Fruit fly (Drosophila melanogaster): Measurements from ENCODE around the gene sbm.
A peak's percentile ranks its signal among the peaks of the same experiment; 100 is the strongest.

The sbm gene

DNA sequence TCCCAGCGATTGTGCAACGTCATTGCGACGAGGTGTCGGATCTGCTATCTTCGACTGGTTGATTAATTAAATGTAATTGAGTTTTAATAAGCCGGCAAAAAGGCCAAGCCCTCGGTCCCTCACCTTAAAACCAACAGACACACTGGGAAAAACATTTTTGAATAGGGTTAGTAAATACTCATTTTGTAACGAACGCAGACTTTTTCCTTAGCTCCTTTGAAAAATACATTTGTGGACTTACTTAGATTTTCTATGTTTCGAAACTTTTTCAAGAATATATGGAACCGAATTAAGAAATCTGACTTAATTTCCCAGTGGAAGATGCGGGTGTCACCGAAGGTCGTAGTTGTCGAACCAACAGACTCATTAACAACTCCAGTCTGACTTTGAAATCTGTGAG lies 31.8 kb upstream of the sbm start (continued):
- no peak for TF ChIP-seq CG10267 (tag; optimal IDR thresholded peaks at IDR 0.05)
- no peak for TF ChIP-seq lilli (GFP tag; optimal IDR thresholded peaks at IDR 0.05)
- TF ChIP-seq Rx (GFP tag; IDR thresholded peaks at IDR 0.05) = peak; percentile 16; the same call in 1 of the 2 replicates
- no peak for TF ChIP-seq rib (GFP tag; IDR thresholded peaks at IDR 0.05)
- no peak for TF ChIP-seq ind (GFP tag; optimal IDR thresholded peaks at IDR 0.05)
- TF ChIP-seq Lim3 (GFP tag; IDR thresholded peaks at IDR 0.05) = no peak
- TF ChIP-seq CG3281 (GFP tag; optimal IDR thresholded peaks at IDR 0.05) = no peak
- TF ChIP-seq CG2712 (tag; optimal IDR thresholded peaks at IDR 0.05) = no peak
- TF ChIP-seq grn (GFP tag; optimal IDR thresholded peaks at IDR 0.05) = no peak
- TF ChIP-seq Atf3 (GFP tag; optimal IDR thresholded peaks at IDR 0.05) = no peak
- no peak for TF ChIP-seq Taf1 (GFP tag; IDR thresholded peaks at IDR 0.05)
- peak; percentile 25; the same call in 1 of the 2 replicates for TF ChIP-seq CG4730 (GFP tag; IDR thresholded peaks at IDR 0.05)
- no peak for TF ChIP-seq CG32532 (GFP tag; IDR thresholded peaks at IDR 0.05)
- no peak for TF ChIP-seq CG4328 (GFP tag; optimal IDR thresholded peaks at IDR 0.05)
- TF ChIP-seq E2f2 (GFP tag; IDR thresholded peaks at IDR 0.05) = no peak
- no peak for TF ChIP-seq CG6813 (GFP tag; optimal IDR thresholded peaks at IDR 0.05)
- TF ChIP-seq CG11560 (tag; IDR thresholded peaks at IDR 0.05) = no peak
- no peak for TF ChIP-seq CG11504 (tag; optimal IDR thresholded peaks at IDR 0.05)
- no peak for TF ChIP-seq CHES-1-like (GFP tag; optimal IDR thresholded peaks at IDR 0.05)
- no peak for TF ChIP-seq Dbx (GFP tag; IDR thresholded peaks at IDR 0.05)
- TF ChIP-seq CG2889 (GFP tag; IDR thresholded peaks at IDR 0.05) = no peak
- no peak for TF ChIP-seq D (optimal IDR thresholded peaks at IDR 0.05)
- no peak for TF ChIP-seq D (GFP tag; optimal IDR thresholded peaks at IDR 0.05)
- TF ChIP-seq dmrt99B (tag; optimal IDR thresholded peaks at IDR 0.05) = peak; percentile 50
- TF ChIP-seq CG11093 (GFP tag; IDR thresholded peaks at IDR 0.05) = no peak
- no peak for TF ChIP-seq CG12071 (GFP tag; optimal IDR thresholded peaks at IDR 0.05)
- no peak for TF ChIP-seq sna (GFP tag; IDR thresholded peaks at IDR 0.05; ENCODE audit: partially characterized antibody)
- no peak for TF ChIP-seq vnd (GFP tag; IDR thresholded peaks at IDR 0.05; ENCODE audit: partially characterized antibody)
- TF ChIP-seq HLHmδ (GFP tag; optimal IDR thresholded peaks at IDR 0.05) = no peak
- TF ChIP-seq CG12299 (tag; optimal IDR thresholded peaks at IDR 0.05) = no peak
- no peak for TF ChIP-seq zf30C (GFP tag; optimal IDR thresholded peaks at IDR 0.05)
- peak; percentile 10; the same call in 1 of the 2 replicates for TF ChIP-seq Atf6 (GFP tag; IDR thresholded peaks at IDR 0.05)
- no peak for TF ChIP-seq Neu2 (GFP tag; optimal IDR thresholded peaks at IDR 0.05; ENCODE audit: borderline replicate concordance)
- TF ChIP-seq Xbp1 (GFP tag; optimal IDR thresholded peaks at IDR 0.05) = no peak
- no peak for TF ChIP-seq BEAF-32 (GFP tag; optimal IDR thresholded peaks at IDR 0.05)
- TF ChIP-seq cg (GFP tag; optimal IDR thresholded peaks at IDR 0.05) = no peak
- no peak for TF ChIP-seq Hey (tag; optimal IDR thresholded peaks at IDR 0.05)
- no peak for TF ChIP-seq dmrt11E (tag; optimal IDR thresholded peaks at IDR 0.05)
- no peak for TF ChIP-seq BtbVII (GFP tag; optimal IDR thresholded peaks at IDR 0.05)
- TF ChIP-seq H15 (GFP tag; IDR thresholded peaks at IDR 0.05) = 0 out of 3 replicates have a peak, but pooled peaks have one; percentile 22
- peak; percentile 26; the same call in 1 of the 3 replicates for TF ChIP-seq Aef1 (GFP tag; IDR thresholded peaks at IDR 0.05)
- peak; percentile 63 for TF ChIP-seq Xrp1 (GFP tag; IDR thresholded peaks at IDR 0.05)
- TF ChIP-seq CG43689 (GFP tag; IDR thresholded peaks at IDR 0.05) = no peak
- peak; percentile 48 for TF ChIP-seq CG14050 (GFP tag; IDR thresholded peaks at IDR 0.05)
- no peak for TF ChIP-seq CG13123 (GFP tag; optimal IDR thresholded peaks at IDR 0.05)
- no peak for TF ChIP-seq CG7786 (GFP tag; optimal IDR thresholded peaks at IDR 0.05)
- TF ChIP-seq Nf-YB (GFP tag; optimal IDR thresholded peaks at IDR 0.05) = no peak
- peak; percentile 62 for TF ChIP-seq CG10366 (GFP tag; IDR thresholded peaks at IDR 0.05)
- TF ChIP-seq Nf-YC (tag; optimal IDR thresholded peaks at IDR 0.05) = no peak
- peak; percentile 64 for TF ChIP-seq stc (GFP tag; IDR thresholded peaks at IDR 0.05)
- TF ChIP-seq disco-r (GFP tag; optimal IDR thresholded peaks at IDR 0.05) = no peak
- no peak for TF ChIP-seq mld (GFP tag; IDR thresholded peaks at IDR 0.05; ENCODE audit: partially characterized antibody)
